Fruit fly (Drosophila melanogaster) whole organism, larva: ENCODE data around the gene Hsp83.

Source experiments
- noc ChIP-seq: fragments of 200-800 bp; sonication (Bioruptor generic); optimal IDR thresholded peaks from 3 replicates; lab custom pipeline; 2019; ENCODE audit warnings: missing biosample characterization, mild to moderate bottlenecking, missing genetic modification characterization, moderate library complexity

Hsp83 gene

dm6 chr3L:3178530-3179096 is 14.2 kb upstream of the Hsp83 start, which contains the start of the genes MnM and Girdin:
MnM (minus strand) TSS chr3L:3178580.
Girdin (plus strand) TSS chr3L:3178930.
- TF ChIP-seq noc (tag; lab: Kevin White, UChicago): no peak

- peak; percentile 84 for TF ChIP-seq noc (tag; lab: Kevin White, UChicago)
These were observed 13.3 kb upstream of the Hsp83 start for dm6 chr3L:3179474-3179873.

- no peak for TF ChIP-seq noc (tag; lab: Kevin White, UChicago)
These were observed 8.7 kb upstream of the Hsp83 start, which contains the start of gene CG42494 for dm6 chr3L:3184104-3184503. CG42494 (plus strand) TSS chr3L:3184404.

dm6 chr3L:3186364-3186763 is 6.4 kb upstream of the Hsp83 start, which contains the start of gene CG32284:
CG32284 (plus strand) TSS chr3L:3186664.
- no peak for TF ChIP-seq noc (tag; lab: Kevin White, UChicago)

- TF ChIP-seq noc (tag; lab: Kevin White, UChicago): peak; percentile 39
These were observed 5.5 kb upstream of the Hsp83 start, which contains the start of gene CG14957 for dm6 chr3L:3187263-3187662. CG14957 (plus strand) TSS chr3L:3187563.

- no peak for TF ChIP-seq noc (tag; lab: Kevin White, UChicago)
These were observed 3.1 kb upstream of the Hsp83 start, which contains the start of the genes CG42525 and CG14958 for dm6 chr3L:3189647-3190046. CG42525 (minus strand) TSS chr3L:3189747. CG14958 (plus strand) TSS chr3L:3189978.

- TF ChIP-seq noc (tag; lab: Kevin White, UChicago): no peak
These were observed 355 bp upstream of the Hsp83 start, which contains the start of gene CG14965 for dm6 chr3L:3192333-3192894. CG14965 (minus strand) TSS chr3L:3192491.

dm6 chr3L:3194059-3194458 is 1.3 kb downstream of the Hsp83 start:
- TF ChIP-seq noc (tag; lab: Kevin White, UChicago): peak; percentile 93

dm6 chr3L:3197464-3197863 is 4.7 kb downstream of the Hsp83 start, which contains the start of gene CG14966:
CG14966 (minus strand) TSS chr3L:3197631.
- TF ChIP-seq noc (tag; lab: Kevin White, UChicago): no peak

- peak; percentile 82 for TF ChIP-seq noc (tag; lab: Kevin White, UChicago)
These were observed 6.0 kb downstream of the Hsp83 start, which contains the start of the genes CG32276 and gry for dm6 chr3L:3198447-3199402. CG32276 (minus strand) TSS chr3L:3199047. gry (plus strand) TSS chr3L:3199090.

dm6 chr3L:3203062-3203461 is 10.3 kb downstream of the Hsp83 start, which contains the start of gene CG32271:
CG32271 (minus strand) TSS chr3L:3203162.
- no peak for TF ChIP-seq noc (tag; lab: Kevin White, UChicago)

dm6 chr3L:3204348-3204747 is 11.6 kb downstream of the Hsp83 start, which contains the start of gene CG33159:
CG33159 (minus strand) TSS chr3L:3204448.
- TF ChIP-seq noc (tag; lab: Kevin White, UChicago): no peak

- TF ChIP-seq noc (tag; lab: Kevin White, UChicago): no peak
These were observed 12.6 kb downstream of the Hsp83 start, which contains the start of gene CG32277 for dm6 chr3L:3205349-3205748. CG32277 (minus strand) TSS chr3L:3205449.

- no peak for TF ChIP-seq noc (tag; lab: Kevin White, UChicago)
These were observed 13.5 kb downstream of the Hsp83 start, which contains the start of gene CG33160 for dm6 chr3L:3206263-3206662. CG33160 (minus strand) TSS chr3L:3206363.

- TF ChIP-seq noc (tag; lab: Kevin White, UChicago): no peak
These were observed 16.1 kb downstream of the Hsp83 start, which contains the start of the genes CG32269 and CG32270 for dm6 chr3L:3208895-3209294. CG32269 (minus strand) TSS chr3L:3208985. CG32270 (minus strand) TSS chr3L:3208985.
